Fruit fly (Drosophila melanogaster) whole organism: Measurements from ENCODE around the gene Or71a.

ENCODE experiments used
- CG8478 ChIP-seq: fragments of >200 bp; optimal IDR thresholded peaks from 2 replicates; lab custom pipeline; 2018; ENCODE audit warnings: inconsistent platforms
- Dll ChIP-seq: fragments of >200 bp; optimal IDR thresholded peaks from 2 replicates; lab custom pipeline; 2017
- EcR ChIP-seq, 2 experiments: fragments of >200 bp; optimal IDR thresholded peaks; 2 replicates each; lab custom pipeline; 2017; ENCODE audit warnings: missing biosample characterization in 2 of 2, missing genetic modification characterization in 2 of 2, missing genetic modification reagents in 2 of 2
- pan ChIP-seq: fragments of >200 bp; optimal IDR thresholded peaks from 2 replicates; lab custom pipeline; 2017
- psq ChIP-seq: fragments of >200 bp; optimal IDR thresholded peaks from 2 replicates; lab custom pipeline; 2017
- usp ChIP-seq: fragments of >200 bp; optimal IDR thresholded peaks from 2 replicates; lab custom pipeline; 2017; ENCODE audit warnings: missing biosample characterization, missing genetic modification characterization, mixed read lengths

- no peak for TF ChIP-seq EcR (GFP tag; optimal IDR thresholded peaks at IDR 0.05; lab: Kevin White, UChicago)
- no peak for TF ChIP-seq pan (lab: Kevin White, UChicago)
- no peak for TF ChIP-seq Dll (lab: Kevin White, UChicago)
- no peak for TF ChIP-seq psq (lab: Kevin White, UChicago)
- TF ChIP-seq CG8478 = no peak
- TF ChIP-seq usp = no peak
These were observed 27.5 kb downstream of the Or71a start, which contains the start of gene CG12310 for dm6 chr3L:15050706-15051105.
